Worm (Caenorhabditis elegans): ENCODE measurements around the gene C48B4.7.

DNA sequence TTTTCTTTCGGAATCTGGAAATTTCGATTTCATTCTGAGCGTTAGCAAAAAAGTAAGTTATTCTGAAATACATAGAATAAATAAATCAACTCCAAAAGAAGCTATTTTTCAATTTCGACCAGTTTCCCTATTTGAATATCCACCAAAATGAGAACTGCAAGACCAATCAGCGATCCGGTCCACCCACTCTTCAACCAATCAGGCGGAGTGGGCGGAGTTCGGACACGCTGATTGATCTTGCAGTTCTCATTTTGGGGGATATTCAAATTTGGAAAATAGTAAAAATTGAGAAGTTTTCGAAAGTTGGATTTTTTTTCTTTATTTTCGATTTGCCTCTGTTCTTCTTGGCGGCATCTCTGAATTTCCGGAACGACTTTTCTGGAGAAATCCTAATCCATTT is 11.6 kb upstream of the C48B4.7 start:
- no peak for TF ChIP-seq blmp-1 (tag; optimal IDR thresholded peaks at IDR 0.05)
- no peak for TF ChIP-seq pha-4 (tag; optimal IDR thresholded peaks at IDR 0.05)
- no peak for TF ChIP-seq snpc-4 (tag; optimal IDR thresholded peaks at IDR 0.05)
- TF ChIP-seq M03D4.4 (tag; optimal IDR thresholded peaks at IDR 0.05): no peak

Measured in whole organism, mixed stage, embryonic.